Fruit fly (Drosophila melanogaster) whole organism, embryonic: ENCODE results near the gene CG46310.

Experiments used
- Atf6 ChIP-seq: fragments of 200-800 bp; sonication (Bioruptor generic); IDR thresholded peaks from 2 replicates; pipeline ENCODE4 v1.3.6; 2022; ENCODE audit warnings: missing biosample characterization, missing genetic modification characterization
- CG10147 ChIP-seq: fragments of 200-800 bp; sonication (Bioruptor generic); optimal IDR thresholded peaks from 2 replicates; lab custom pipeline; 2019; ENCODE audit warnings: missing biosample characterization, mild to moderate bottlenecking, missing genetic modification characterization, moderate library complexity
- CG10209 ChIP-seq: fragments of 200-800 bp; sonication (Bioruptor generic); optimal IDR thresholded peaks from 3 replicates; lab custom pipeline; 2017; ENCODE audit warnings: missing biosample characterization, mild to moderate bottlenecking, missing genetic modification characterization, missing genetic modification reagents
- CG10274 ChIP-seq: fragments of 200-800 bp; sonication (Bioruptor generic); optimal IDR thresholded peaks from 3 replicates; lab custom pipeline; 2017; ENCODE audit warnings: missing biosample characterization, mild to moderate bottlenecking, missing genetic modification characterization
- CG10321 ChIP-seq: fragments of 200-800 bp; sonication (Bioruptor generic); IDR thresholded peaks from 2 replicates; pipeline ENCODE4 v1.3.6; 2022; ENCODE audit warnings: missing biosample characterization, missing genetic modification characterization
- CG11456 ChIP-seq: fragments of 200-800 bp; sonication (Bioruptor generic); IDR thresholded peaks from 3 replicates; pipeline ENCODE4 v1.3.6; 2022; ENCODE audit warnings: missing biosample characterization, missing genetic modification characterization
- CG13775 ChIP-seq: fragments of 200-800 bp; sonication (Bioruptor generic); optimal IDR thresholded peaks from 3 replicates; lab custom pipeline; 2017; ENCODE audit warnings: missing biosample characterization, mild to moderate bottlenecking, missing genetic modification characterization
- CG14710 ChIP-seq: fragments of 200-800 bp; sonication (Bioruptor generic); optimal IDR thresholded peaks from 3 replicates; lab custom pipeline; 2019; ENCODE audit warnings: missing biosample characterization, mild to moderate bottlenecking, missing genetic modification characterization, moderate library complexity
- CG17359 ChIP-seq: fragments of 200-800 bp; sonication (Bioruptor generic); optimal IDR thresholded peaks from 3 replicates; lab custom pipeline; 2018; ENCODE audit warnings: missing biosample characterization, mild to moderate bottlenecking, missing genetic modification characterization, moderate library complexity
- CG31365 ChIP-seq: fragments of 200-800 bp; sonication (Bioruptor generic); optimal IDR thresholded peaks from 2 replicates; lab custom pipeline; 2018; ENCODE audit warnings: missing biosample characterization, mild to moderate bottlenecking, missing genetic modification characterization
- CG3838 ChIP-seq: fragments of 200-800 bp; sonication (Bioruptor generic); optimal IDR thresholded peaks from 3 replicates; lab custom pipeline; 2016; ENCODE audit warnings: missing biosample characterization, missing genetic modification characterization
- CG42726 ChIP-seq: fragments of 200-800 bp; sonication (Bioruptor generic); IDR thresholded peaks from 2 replicates; pipeline ENCODE4 v1.3.6; 2022; ENCODE audit warnings: missing biosample characterization, missing genetic modification characterization; ENCODE audit not compliant: partially characterized antibody
- CG4360 ChIP-seq: fragments of 200-800 bp; sonication (Bioruptor generic); IDR thresholded peaks from 2 replicates; pipeline ENCODE4 v1.3.6; 2022; ENCODE audit warnings: missing biosample characterization, missing genetic modification characterization
- CG43689 ChIP-seq: fragments of 200-800 bp; sonication (Bioruptor generic); IDR thresholded peaks from 2 replicates; pipeline ENCODE4 v1.3.6; 2022; ENCODE audit warnings: missing biosample characterization, missing genetic modification characterization
- CG4707 ChIP-seq: fragments of 200-800 bp; sonication (Bioruptor generic); optimal IDR thresholded peaks from 2 replicates; lab custom pipeline; 2018; ENCODE audit warnings: missing biosample characterization, mild to moderate bottlenecking, missing genetic modification characterization, moderate library complexity
- CG7928 ChIP-seq: fragments of 200-800 bp; sonication (Bioruptor generic); optimal IDR thresholded peaks from 2 replicates; lab custom pipeline; 2017; ENCODE audit warnings: missing biosample characterization, mild to moderate bottlenecking, missing genetic modification characterization
- CG8478 ChIP-seq: fragments of >200 bp; optimal IDR thresholded peaks from 2 replicates; lab custom pipeline; 2018
- CG8944 ChIP-seq: fragments of 200-800 bp; sonication (Bioruptor generic); optimal IDR thresholded peaks from 3 replicates; lab custom pipeline; 2016; ENCODE audit warnings: missing biosample characterization, missing genetic modification characterization
- CG9932 ChIP-seq: fragments of 200-800 bp; sonication (Bioruptor generic); IDR thresholded peaks from 2 replicates; pipeline ENCODE4 v1.3.6; 2022; ENCODE audit warnings: missing biosample characterization, missing genetic modification characterization
- CoRest ChIP-seq: fragments of 200-800 bp; sonication (Bioruptor generic); optimal IDR thresholded peaks from 3 replicates; lab custom pipeline; 2018; ENCODE audit warnings: missing biosample characterization, mild to moderate bottlenecking, missing genetic modification characterization, moderate library complexity
- Dad ChIP-seq: fragments of 200-800 bp; sonication (Bioruptor generic); optimal IDR thresholded peaks from 3 replicates; lab custom pipeline; 2016; ENCODE audit warnings: missing biosample characterization, missing genetic modification characterization
- Doc3 ChIP-seq: fragments of 200-800 bp; sonication (Bioruptor generic); IDR thresholded peaks from 3 replicates; pipeline ENCODE4 v1.3.6; 2022; ENCODE audit warnings: missing biosample characterization, missing genetic modification characterization; ENCODE audit not compliant: partially characterized antibody
- Fer2 ChIP-seq: fragments of 200-800 bp; sonication (Bioruptor generic); optimal IDR thresholded peaks from 2 replicates; lab custom pipeline; 2018; ENCODE audit warnings: missing biosample characterization, mild to moderate bottlenecking, missing genetic modification characterization, moderate library complexity
- Lim3 ChIP-seq: fragments of 200-800 bp; sonication (Bioruptor generic); IDR thresholded peaks from 2 replicates; pipeline ENCODE4 v1.3.6; 2022; ENCODE audit warnings: missing biosample characterization, missing genetic modification characterization
- Med ChIP-seq: fragments of 200-800 bp; sonication (Bioruptor generic); peaks from one replicate; lab custom pipeline; 2016; ENCODE audit warnings: missing biosample characterization, missing genetic modification characterization, mild to moderate bottlenecking, inconsistent platforms, moderate library complexity
- PHDP ChIP-seq: fragments of 200-800 bp; sonication (Bioruptor generic); optimal IDR thresholded peaks from 3 replicates; lab custom pipeline; 2018; ENCODE audit warnings: missing biosample characterization, mild to moderate bottlenecking, missing genetic modification characterization, moderate library complexity
- Ptx1 ChIP-seq: fragments of 200-800 bp; sonication (Bioruptor generic); IDR thresholded peaks from 2 replicates; pipeline ENCODE4 v1.3.6; 2022; ENCODE audit warnings: missing biosample characterization, missing genetic modification characterization
- Spps ChIP-seq: fragments of 200-800 bp; sonication (Bioruptor generic); optimal IDR thresholded peaks from 2 replicates; lab custom pipeline; 2018; ENCODE audit warnings: missing biosample characterization, mild to moderate bottlenecking, missing genetic modification characterization
- TFAM ChIP-seq: fragments of 200-800 bp; sonication (Bioruptor generic); optimal IDR thresholded peaks from 2 replicates; lab custom pipeline; 2017; ENCODE audit warnings: missing biosample characterization, missing genetic modification characterization, inconsistent platforms
- Xrp1 ChIP-seq: fragments of 200-800 bp; sonication (Bioruptor generic); IDR thresholded peaks from 2 replicates; pipeline ENCODE4 v1.3.6; 2022; ENCODE audit warnings: missing biosample characterization, missing genetic modification characterization
- ac ChIP-seq: fragments of 200-800 bp; sonication (Bioruptor generic); optimal IDR thresholded peaks from 3 replicates; lab custom pipeline; 2017; ENCODE audit warnings: missing biosample characterization, mild to moderate bottlenecking, missing genetic modification characterization
- crol ChIP-seq: fragments of 200-800 bp; sonication (Bioruptor generic); IDR thresholded peaks from 2 replicates; pipeline ENCODE4 v1.3.6; 2022; ENCODE audit warnings: missing biosample characterization, missing genetic modification characterization
- dan ChIP-seq: fragments of 200-800 bp; sonication (Bioruptor generic); IDR thresholded peaks from 2 replicates; pipeline ENCODE4 v1.3.6; 2022; ENCODE audit warnings: missing biosample characterization, missing genetic modification characterization
- fd102C ChIP-seq: fragments of 200-800 bp; sonication (Bioruptor generic); optimal IDR thresholded peaks from 2 replicates; lab custom pipeline; 2018; ENCODE audit warnings: missing biosample characterization, mild to moderate bottlenecking, missing genetic modification characterization, moderate library complexity
- fd3F ChIP-seq: fragments of 200-800 bp; sonication (Bioruptor generic); optimal IDR thresholded peaks from 2 replicates; lab custom pipeline; 2018; ENCODE audit warnings: missing biosample characterization, mild to moderate bottlenecking, missing genetic modification characterization, moderate library complexity
- fru ChIP-seq: fragments of >200 bp; optimal IDR thresholded peaks from 2 replicates; lab custom pipeline; 2017
- grau ChIP-seq: fragments of 200-800 bp; optimal IDR thresholded peaks from 3 replicates; lab custom pipeline; 2019; ENCODE audit warnings: missing biosample characterization, mild to moderate bottlenecking, missing genetic modification characterization, moderate library complexity
- jing ChIP-seq: fragments of 200-800 bp; sonication (Bioruptor generic); optimal IDR thresholded peaks from 2 replicates; lab custom pipeline; 2018; ENCODE audit warnings: missing biosample characterization, mild to moderate bottlenecking, missing genetic modification characterization
- klu ChIP-seq: fragments of 200-800 bp; sonication (Bioruptor generic); IDR thresholded peaks from 2 replicates; pipeline ENCODE4 v1.3.6; 2022; ENCODE audit warnings: missing biosample characterization, missing genetic modification characterization
- lola ChIP-seq, 3 experiments: fragments of >200 bp in 2 of 3; fragments of 200-800 bp in 1 of 3; sonication (Bioruptor generic) in 1 of 3; optimal IDR thresholded peaks; 2 replicates each; lab custom pipeline; 2017 to 2019; ENCODE audit warnings: missing biosample characterization in 3 of 3, missing genetic modification characterization in 3 of 3, mild to moderate bottlenecking in 1 of 3, moderate library complexity in 1 of 3
- lov ChIP-seq, 2 experiments: fragments of 200-800 bp in 1 of 2; fragments of >200 bp in 1 of 2; sonication (Bioruptor generic) in 1 of 2; IDR thresholded peaks in 1 of 2; optimal IDR thresholded peaks in 1 of 2; 2 replicates in 1 of 2; 3 replicates in 1 of 2; pipeline versions ENCODE4 v1.3.6 to Lab custom; 2017 to 2022; ENCODE audit warnings: missing biosample characterization in 1 of 2, missing genetic modification characterization in 1 of 2
- nmo ChIP-seq: fragments of 200-800 bp; sonication (Bioruptor generic); optimal IDR thresholded peaks from 2 replicates; lab custom pipeline; 2018; ENCODE audit warnings: missing biosample characterization, mild to moderate bottlenecking, missing genetic modification characterization, moderate library complexity
- so ChIP-seq: fragments of 200-800 bp; sonication (Bioruptor generic); IDR thresholded peaks from 3 replicates; pipeline ENCODE4 v1.3.6; 2022; ENCODE audit warnings: missing biosample characterization, missing genetic modification characterization
- sqz ChIP-seq: fragments of 200-800 bp; sonication (Bioruptor generic); optimal IDR thresholded peaks from 3 replicates; lab custom pipeline; 2018; ENCODE audit warnings: missing biosample characterization, mild to moderate bottlenecking, missing genetic modification characterization
- tna ChIP-seq: fragments of 200-800 bp; sonication (Bioruptor generic); IDR thresholded peaks from 2 replicates; pipeline ENCODE4 v1.3.6; 2022; ENCODE audit warnings: missing biosample characterization, missing genetic modification characterization; ENCODE audit not compliant: partially characterized antibody
- tx ChIP-seq: fragments of 200-800 bp; sonication (Bioruptor generic); optimal IDR thresholded peaks from 2 replicates; lab custom pipeline; 2016; ENCODE audit warnings: missing biosample characterization, missing genetic modification characterization
- unpg ChIP-seq: fragments of 200-800 bp; sonication (Bioruptor generic); optimal IDR thresholded peaks from 3 replicates; lab custom pipeline; 2018; ENCODE audit warnings: missing biosample characterization, mild to moderate bottlenecking, missing genetic modification characterization, moderate library complexity
- usp ChIP-seq: fragments of >200 bp; optimal IDR thresholded peaks from 2 replicates; lab custom pipeline; 2017; ENCODE audit warnings: missing biosample characterization, missing genetic modification characterization
- z ChIP-seq: fragments of 200-800 bp; sonication (Bioruptor generic); IDR thresholded peaks from 3 replicates; pipeline ENCODE4 v1.3.6; 2022; ENCODE audit warnings: missing biosample characterization, missing genetic modification characterization
- zen ChIP-seq: fragments of 200-800 bp; sonication (Bioruptor generic); optimal IDR thresholded peaks from 3 replicates; lab custom pipeline; 2018; ENCODE audit warnings: missing biosample characterization, mild to moderate bottlenecking, missing genetic modification characterization, moderate library complexity

Gene CG46310

dm6 chr3R:23141678-23142338 is 31.9 kb upstream of the CG46310 start, which contains the start of gene hh (continued):
- TF ChIP-seq Dad (GFP tag; lab: Kevin White, UChicago) = no peak
- TF ChIP-seq Med (GFP tag; lab: Kevin White, UChicago) = peak; percentile 66
- TF ChIP-seq CG13775 (GFP tag; lab: Kevin White, UChicago) = no peak
- no peak for TF ChIP-seq CG3838 (GFP tag; lab: Kevin White, UChicago)
- no peak for TF ChIP-seq CG10274 (GFP tag; lab: Kevin White, UChicago)
- peak; percentile 91 for TF ChIP-seq z (GFP tag; lab: Robert Waterston, UW)
- TF ChIP-seq Fer2 (tag; lab: Kevin White, UChicago) = no peak
- TF ChIP-seq fru (lab: Kevin White, UChicago) = no peak
- TF ChIP-seq fd3F = no peak
- TF ChIP-seq CG10321 (GFP tag; lab: Robert Waterston, UW) = peak; percentile 95
- no peak for TF ChIP-seq Xrp1 (GFP tag; lab: Robert Waterston, UW)
- TF ChIP-seq CG9932 (GFP tag; lab: Robert Waterston, UW) = no peak
- TF ChIP-seq CG10147 = no peak
- no peak for TF ChIP-seq Atf6 (GFP tag; lab: Robert Waterston, UW)
- no peak for TF ChIP-seq TFAM (GFP tag; lab: Kevin White, UChicago)
- no peak for TF ChIP-seq klu (GFP tag; lab: Robert Waterston, UW)
- TF ChIP-seq so (GFP tag; lab: Robert Waterston, UW) = no peak
- no peak for TF ChIP-seq CG10209 (GFP tag; lab: Kevin White, UChicago)
- TF ChIP-seq CG4707 = no peak
- no peak for TF ChIP-seq lov (optimal IDR thresholded peaks at IDR 0.05; lab: Kevin White, UChicago)
- no peak for TF ChIP-seq lov (GFP tag; IDR thresholded peaks at IDR 0.05; lab: Robert Waterston, UW)
- no peak for TF ChIP-seq lola (GFP tag; optimal IDR thresholded peaks at IDR 0.05; lab: Kevin White, UChicago)
- TF ChIP-seq grau (tag; lab: Kevin White, UChicago) = no peak
- TF ChIP-seq CG14710 (tag; lab: Kevin White, UChicago) = no peak
- no peak for TF ChIP-seq CG7928 (GFP tag; lab: Kevin White, UChicago)
- no peak for TF ChIP-seq tna (GFP tag; lab: Robert Waterston, UW)
- TF ChIP-seq PHDP (tag; lab: Kevin White, UChicago) = no peak
- TF ChIP-seq nmo (GFP tag; lab: Kevin White, UChicago) = no peak
- no peak for TF ChIP-seq CG43689
- TF ChIP-seq CG8478 (lab: Kevin White, UChicago) = peak; percentile 99
- no peak for TF ChIP-seq CG11456 (GFP tag; lab: Robert Waterston, UW)
- no peak for TF ChIP-seq CG42726
- TF ChIP-seq usp (GFP tag; lab: Kevin White, UChicago) = no peak
- TF ChIP-seq Spps (tag; lab: Kevin White, UChicago) = no peak
- TF ChIP-seq CG8944 (GFP tag; lab: Kevin White, UChicago) = no peak
- TF ChIP-seq CG31365 (tag; lab: Kevin White, UChicago) = no peak
- no peak for TF ChIP-seq dan (GFP tag; lab: Robert Waterston, UW)
- TF ChIP-seq CG17359 (tag; lab: Kevin White, UChicago) = no peak
- TF ChIP-seq Doc3 (GFP tag; lab: Robert Waterston, UW) = no peak
- TF ChIP-seq fd102C = no peak
- peak; percentile 60 for TF ChIP-seq CoRest (tag; lab: Kevin White, UChicago)
- TF ChIP-seq CG4360 (GFP tag; lab: Robert Waterston, UW) = no peak
- no peak for TF ChIP-seq sqz (GFP tag; lab: Kevin White, UChicago)
- TF ChIP-seq zen (tag; lab: Kevin White, UChicago) = peak; percentile 40
- no peak for TF ChIP-seq crol (GFP tag; lab: Robert Waterston, UW)
- no peak for TF ChIP-seq ac (GFP tag; lab: Kevin White, UChicago)
- no peak for TF ChIP-seq Ptx1
- no peak for TF ChIP-seq unpg (GFP tag; lab: Kevin White, UChicago)
- no peak for TF ChIP-seq tx
- TF ChIP-seq jing (GFP tag; lab: Kevin White, UChicago) = no peak
- no peak for TF ChIP-seq Lim3 (GFP tag; lab: Robert Waterston, UW)
